Fruit fly (Drosophila melanogaster) whole organism, prepupa: ENCODE results near the gene Rph.

Experiments used
- Blimp-1 ChIP-seq: fragments of 200-800 bp; sonication (Bioruptor generic); optimal IDR thresholded peaks from 3 replicates; lab custom pipeline; 2017; ENCODE audit warnings: missing biosample characterization, missing genetic modification characterization, mild to moderate bottlenecking, moderate library complexity, missing genetic modification reagents
- CG10631 ChIP-seq: fragments of 200-800 bp; sonication (Bioruptor generic); optimal IDR thresholded peaks from 2 replicates; lab custom pipeline; 2016; ENCODE audit warnings: missing biosample characterization, missing genetic modification characterization
- CG10669 ChIP-seq: fragments of 200-800 bp; sonication (Bioruptor generic); optimal IDR thresholded peaks from 3 replicates; lab custom pipeline; 2018; ENCODE audit warnings: missing biosample characterization, mild to moderate bottlenecking, missing genetic modification characterization, moderate library complexity
- CG11294 ChIP-seq: fragments of 200-800 bp; sonication (Bioruptor generic); IDR thresholded peaks from 2 replicates; pipeline ENCODE4 v1.3.6; 2022; ENCODE audit warnings: missing biosample characterization, missing genetic modification characterization
- CG11762 ChIP-seq: fragments of 200-800 bp; sonication (Bioruptor generic); optimal IDR thresholded peaks from 3 replicates; lab custom pipeline; 2016; ENCODE audit warnings: missing biosample characterization, missing genetic modification characterization; ENCODE audit not compliant: insufficient read depth
- CG11902 ChIP-seq: fragments of 200-800 bp; sonication (Bioruptor generic); optimal IDR thresholded peaks from 3 replicates; lab custom pipeline; 2016; ENCODE audit warnings: missing biosample characterization, missing genetic modification characterization
- CG15336 ChIP-seq: fragments of 200-800 bp; sonication (Bioruptor generic); IDR thresholded peaks from 2 replicates; pipeline ENCODE4 v1.3.6; 2022; ENCODE audit warnings: missing biosample characterization, missing genetic modification characterization
- CG16779 ChIP-seq: fragments of 200-800 bp; sonication (Bioruptor generic); optimal IDR thresholded peaks from 3 replicates; lab custom pipeline; 2017; ENCODE audit warnings: missing biosample characterization, mild to moderate bottlenecking, missing genetic modification characterization
- CG3032 ChIP-seq: fragments of 200-800 bp; optimal IDR thresholded peaks from 2 replicates; lab custom pipeline; 2019; ENCODE audit warnings: missing biosample characterization, mild to moderate bottlenecking, missing genetic modification characterization, moderate library complexity
- CG31627 ChIP-seq: fragments of 200-800 bp; sonication (Bioruptor generic); optimal IDR thresholded peaks from 3 replicates; lab custom pipeline; 2016; ENCODE audit warnings: missing biosample characterization, missing genetic modification characterization
- CG32006 ChIP-seq: fragments of 200-800 bp; sonication (Bioruptor generic); optimal IDR thresholded peaks from 3 replicates; lab custom pipeline; 2017; ENCODE audit warnings: missing biosample characterization, mild to moderate bottlenecking, missing genetic modification characterization
- CG34406 ChIP-seq: fragments of 200-800 bp; sonication (Bioruptor generic); optimal IDR thresholded peaks from 3 replicates; lab custom pipeline; 2016; ENCODE audit warnings: missing biosample characterization, missing genetic modification characterization
- CG3919 ChIP-seq: fragments of 200-800 bp; sonication (Bioruptor generic); optimal IDR thresholded peaks from 3 replicates; lab custom pipeline; 2016; ENCODE audit warnings: missing biosample characterization, missing genetic modification characterization
- CG4318 ChIP-seq: fragments of 200-800 bp; sonication (Bioruptor generic); optimal IDR thresholded peaks from 3 replicates; lab custom pipeline; 2017; ENCODE audit warnings: missing biosample characterization, mild to moderate bottlenecking, missing genetic modification characterization
- CG6163 ChIP-seq: fragments of 200-800 bp; sonication (Bioruptor generic); IDR thresholded peaks from 3 replicates; pipeline ENCODE4 v1.3.6; 2022; ENCODE audit warnings: missing biosample characterization, missing genetic modification characterization
- CG6792 ChIP-seq: fragments of 200-800 bp; sonication (Bioruptor generic); optimal IDR thresholded peaks from 3 replicates; lab custom pipeline; 2016; ENCODE audit warnings: missing biosample characterization, missing genetic modification characterization
- CG6808 ChIP-seq: fragments of 200-800 bp; sonication (Bioruptor generic); optimal IDR thresholded peaks from 3 replicates; lab custom pipeline; 2017; ENCODE audit warnings: missing biosample characterization, missing genetic modification characterization, mild to moderate bottlenecking, moderate library complexity, missing genetic modification reagents
- CG7368 ChIP-seq: fragments of 200-800 bp; sonication (Bioruptor generic); optimal IDR thresholded peaks from 3 replicates; lab custom pipeline; 2016; ENCODE audit warnings: missing biosample characterization, missing genetic modification characterization
- CG8319 ChIP-seq: fragments of 200-800 bp; sonication (Bioruptor generic); optimal IDR thresholded peaks from 3 replicates; lab custom pipeline; 2016; ENCODE audit warnings: missing biosample characterization, missing genetic modification characterization
- CG8632 ChIP-seq: fragments of 200-800 bp; sonication (Bioruptor generic); optimal IDR thresholded peaks from 3 replicates; lab custom pipeline; 2016; ENCODE audit warnings: missing biosample characterization, missing genetic modification characterization
- CG9139 ChIP-seq: fragments of 200-800 bp; sonication (Bioruptor generic); optimal IDR thresholded peaks from 3 replicates; lab custom pipeline; 2017; ENCODE audit warnings: missing biosample characterization, mild to moderate bottlenecking, missing genetic modification characterization
- Eip75B ChIP-seq: fragments of 200-800 bp; sonication (Bioruptor generic); optimal IDR thresholded peaks from 3 replicates; lab custom pipeline; 2016; ENCODE audit warnings: missing biosample characterization, missing genetic modification characterization
- Eip78C ChIP-seq: fragments of 200-800 bp; sonication (Bioruptor generic); peaks from one replicate; lab custom pipeline; 2016; ENCODE audit warnings: missing biosample characterization, missing genetic modification characterization
- Eip93F ChIP-seq: fragments of 200-800 bp; sonication (Bioruptor generic); optimal IDR thresholded peaks from 2 replicates; lab custom pipeline; 2016; ENCODE audit warnings: missing biosample characterization, mild to moderate bottlenecking, missing genetic modification characterization
- Ets21C ChIP-seq: fragments of 200-800 bp; sonication (Bioruptor generic); optimal IDR thresholded peaks from 3 replicates; lab custom pipeline; 2016; ENCODE audit warnings: missing biosample characterization, missing genetic modification characterization
- Ets96B ChIP-seq: fragments of 200-800 bp; optimal IDR thresholded peaks from 2 replicates; lab custom pipeline; 2019; ENCODE audit warnings: missing biosample characterization, mild to moderate bottlenecking, missing genetic modification characterization, moderate library complexity
- Gug ChIP-seq: fragments of 200-800 bp; sonication (Bioruptor generic); IDR thresholded peaks from 2 replicates; pipeline ENCODE4 v1.3.6; 2022; ENCODE audit warnings: missing biosample characterization, missing genetic modification characterization
- Hr38 ChIP-seq: sonication (Bioruptor generic); optimal IDR thresholded peaks from 2 replicates; lab custom pipeline; 2016; ENCODE audit warnings: missing biosample characterization, missing genetic modification characterization
- Hr39 ChIP-seq: fragments of 200-800 bp; sonication (Bioruptor generic); optimal IDR thresholded peaks from 2 replicates; lab custom pipeline; 2016; ENCODE audit warnings: missing biosample characterization, missing genetic modification characterization
- Hr4 ChIP-seq: fragments of 200-800 bp; sonication (Bioruptor generic); optimal IDR thresholded peaks from 3 replicates; lab custom pipeline; 2016; ENCODE audit warnings: missing biosample characterization, missing genetic modification characterization
- Lpt ChIP-seq: fragments of 200-800 bp; sonication (Bioruptor generic); optimal IDR thresholded peaks from 3 replicates; lab custom pipeline; 2016; ENCODE audit warnings: missing biosample characterization, missing genetic modification characterization
- Smox ChIP-seq: fragments of 200-800 bp; sonication (Bioruptor generic); optimal IDR thresholded peaks from 3 replicates; lab custom pipeline; 2016; ENCODE audit warnings: missing biosample characterization, missing genetic modification characterization
- Sox14 ChIP-seq: fragments of 200-800 bp; sonication (Bioruptor generic); optimal IDR thresholded peaks from 3 replicates; lab custom pipeline; 2016; ENCODE audit warnings: missing biosample characterization, missing genetic modification characterization
- Sox15 ChIP-seq: fragments of 200-800 bp; sonication (Bioruptor generic); optimal IDR thresholded peaks from 3 replicates; lab custom pipeline; 2016; ENCODE audit warnings: missing biosample characterization, missing genetic modification characterization
- achi ChIP-seq: fragments of 200-800 bp; sonication (Bioruptor generic); optimal IDR thresholded peaks from 3 replicates; lab custom pipeline; 2016; ENCODE audit warnings: missing biosample characterization, missing genetic modification characterization
- cyc ChIP-seq: fragments of 200-800 bp; sonication (Bioruptor generic); optimal IDR thresholded peaks from 3 replicates; lab custom pipeline; 2016; ENCODE audit warnings: missing biosample characterization, missing genetic modification characterization
- dac ChIP-seq: fragments of 200-800 bp; sonication (Bioruptor generic); optimal IDR thresholded peaks from 2 replicates; lab custom pipeline; 2017; ENCODE audit warnings: missing biosample characterization, mild to moderate bottlenecking, missing genetic modification characterization
- dsx ChIP-seq: fragments of 200-800 bp; optimal IDR thresholded peaks from 3 replicates; lab custom pipeline; 2019; ENCODE audit warnings: missing biosample characterization, mild to moderate bottlenecking, missing genetic modification characterization, moderate library complexity; ENCODE audit not compliant: poor library complexity, severe bottlenecking
- eg ChIP-seq: fragments of 200-800 bp; sonication (Bioruptor generic); IDR thresholded peaks from 3 replicates; pipeline ENCODE4 v1.3.6; 2022; ENCODE audit warnings: missing biosample characterization, missing genetic modification characterization
- esn ChIP-seq: fragments of 200-800 bp; sonication (Bioruptor generic); optimal IDR thresholded peaks from 2 replicates; lab custom pipeline; 2016; ENCODE audit warnings: missing biosample characterization, mild to moderate bottlenecking, missing genetic modification characterization, moderate library complexity
- fd59A ChIP-seq: fragments of 200-800 bp; sonication (Bioruptor generic); optimal IDR thresholded peaks from 2 replicates; lab custom pipeline; 2017; ENCODE audit warnings: missing biosample characterization, mild to moderate bottlenecking, missing genetic modification characterization, missing genetic modification reagents
- fd85E ChIP-seq: fragments of 200-800 bp; sonication (Bioruptor generic); optimal IDR thresholded peaks from 3 replicates; lab custom pipeline; 2016; ENCODE audit warnings: missing biosample characterization, missing genetic modification characterization
- fkh ChIP-seq: fragments of 200-800 bp; sonication (Bioruptor generic); optimal IDR thresholded peaks from 3 replicates; lab custom pipeline; 2017; ENCODE audit warnings: missing biosample characterization, mild to moderate bottlenecking, missing genetic modification characterization, moderate library complexity
- lz ChIP-seq: fragments of 200-800 bp; sonication (Bioruptor generic); optimal IDR thresholded peaks from 3 replicates; lab custom pipeline; 2016; ENCODE audit warnings: missing biosample characterization, missing genetic modification characterization
- net ChIP-seq: fragments of 200-800 bp; sonication (Bioruptor generic); optimal IDR thresholded peaks from 3 replicates; lab custom pipeline; 2016; ENCODE audit warnings: missing biosample characterization, missing genetic modification characterization
- pdm3 ChIP-seq: fragments of 200-800 bp; sonication (Bioruptor generic); optimal IDR thresholded peaks from 3 replicates; lab custom pipeline; 2016; ENCODE audit warnings: missing biosample characterization, missing genetic modification characterization
- salr ChIP-seq, 2 experiments: fragments of 200-800 bp; sonication (Bioruptor generic); optimal IDR thresholded peaks; 3 replicates each; lab custom pipeline; 2016 to 2018; ENCODE audit warnings: missing biosample characterization in 2 of 2, missing genetic modification characterization in 2 of 2, mild to moderate bottlenecking in 1 of 2
- spab ChIP-seq: fragments of 200-800 bp; sonication (Bioruptor generic); optimal IDR thresholded peaks from 2 replicates; lab custom pipeline; 2017; ENCODE audit warnings: missing biosample characterization, mild to moderate bottlenecking, missing genetic modification characterization, missing genetic modification reagents
- ss ChIP-seq, 2 experiments: fragments of 200-800 bp; sonication (Bioruptor generic); optimal IDR thresholded peaks; 2 replicates in 1 of 2; 3 replicates in 1 of 2; lab custom pipeline; 2017 to 2018; ENCODE audit warnings: mild to moderate bottlenecking in 2 of 2, missing biosample characterization in 2 of 2, missing genetic modification characterization in 2 of 2, moderate library complexity in 1 of 2
- svp ChIP-seq: fragments of 200-800 bp; sonication (Bioruptor generic); peaks from one replicate; lab custom pipeline; 2016; ENCODE audit warnings: missing biosample characterization, missing genetic modification characterization
- topi ChIP-seq: fragments of 200-800 bp; sonication (Bioruptor generic); optimal IDR thresholded peaks from 3 replicates; lab custom pipeline; 2016; ENCODE audit warnings: missing biosample characterization, missing genetic modification characterization
- vri ChIP-seq: fragments of 200-800 bp; sonication (Bioruptor generic); optimal IDR thresholded peaks from 3 replicates; lab custom pipeline; 2016; ENCODE audit warnings: missing biosample characterization, mild to moderate bottlenecking, missing genetic modification characterization

Rph gene

DNA sequence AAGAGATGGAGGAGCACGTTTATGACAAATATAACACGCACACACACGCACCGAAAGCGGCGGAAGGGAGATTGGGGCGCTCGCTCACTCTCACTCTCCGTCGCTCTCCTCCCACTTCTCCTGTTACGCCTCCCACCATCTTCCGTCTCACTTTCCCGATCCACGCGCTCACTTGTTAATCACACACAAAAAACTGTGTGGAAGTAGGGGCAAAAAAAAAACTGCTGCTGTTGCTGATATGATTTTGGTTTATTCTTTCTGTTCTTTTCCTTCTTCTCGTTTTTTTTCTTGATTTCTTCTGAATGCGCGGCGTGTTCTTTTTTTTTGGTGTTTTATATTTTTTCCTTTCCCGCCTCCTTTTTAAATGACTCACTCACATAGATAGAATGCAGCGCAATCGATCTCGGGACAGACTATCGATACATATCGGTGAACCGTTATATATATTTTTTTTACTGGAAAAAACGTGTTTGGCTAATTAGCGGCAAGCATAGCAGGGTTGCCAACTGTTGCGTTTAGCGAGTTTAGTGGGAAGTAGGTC is 48.3 kb upstream of the Rph start:
- peak; percentile 62 for TF ChIP-seq CG8632 (GFP tag; lab: Kevin White, UChicago)
- TF ChIP-seq Blimp-1 (GFP tag; lab: Kevin White, UChicago): peak; percentile 95
- peak; percentile 76 for TF ChIP-seq CG10669 (GFP tag; lab: Kevin White, UChicago)
- peak; percentile 83 for TF ChIP-seq CG16779 (tag; lab: Kevin White, UChicago)
- TF ChIP-seq Eip78C: peak; percentile 79
- TF ChIP-seq Ets96B (tag; lab: Kevin White, UChicago): peak; percentile 68
- peak; percentile 76 for TF ChIP-seq svp (GFP tag; lab: Kevin White, UChicago)
- TF ChIP-seq CG6163 (GFP tag; lab: Robert Waterston, UW): peak; percentile 92
- TF ChIP-seq Sox15 (GFP tag; lab: Kevin White, UChicago): no peak
- TF ChIP-seq fd85E (GFP tag; lab: Kevin White, UChicago): no peak
- TF ChIP-seq CG6792: peak; percentile 48
- TF ChIP-seq spab (GFP tag; lab: Kevin White, UChicago): peak; percentile 83
- no peak for TF ChIP-seq cyc (GFP tag; lab: Kevin White, UChicago)
- peak; percentile 66 for TF ChIP-seq CG3032 (tag; lab: Kevin White, UChicago)
- TF ChIP-seq CG11902: no peak
- TF ChIP-seq esn (GFP tag; lab: Kevin White, UChicago): peak; percentile 42
- peak; percentile 46 for TF ChIP-seq topi (GFP tag; lab: Kevin White, UChicago)
- peak; percentile 59 for TF ChIP-seq Gug
- TF ChIP-seq CG10631: peak; percentile 11
- TF ChIP-seq CG31627 (GFP tag; lab: Kevin White, UChicago): no peak
- peak; percentile 40 for TF ChIP-seq CG3919 (GFP tag; lab: Kevin White, UChicago)
- peak; percentile 39 for TF ChIP-seq fd59A
- peak; percentile 17 for TF ChIP-seq Hr4 (GFP tag; lab: Kevin White, UChicago)
- TF ChIP-seq CG11294 (GFP tag; lab: Robert Waterston, UW): peak; percentile 37; the same call in 1 of the 2 replicates
- peak; percentile 11 for TF ChIP-seq dac (GFP tag; lab: Kevin White, UChicago)
- TF ChIP-seq vri (GFP tag; lab: Kevin White, UChicago): peak; percentile 78
- peak; percentile 45 for TF ChIP-seq CG32006 (GFP tag; lab: Kevin White, UChicago)
- peak; percentile 38 for TF ChIP-seq achi (GFP tag; lab: Kevin White, UChicago)
- peak; percentile 27 for TF ChIP-seq lz
- peak; percentile 75 for TF ChIP-seq dsx (GFP tag; lab: Kevin White, UChicago)
- peak; percentile 50 for TF ChIP-seq CG15336
- TF ChIP-seq CG6808 (GFP tag; lab: Kevin White, UChicago): peak; percentile 90
- TF ChIP-seq CG9139: peak; percentile 93
- no peak for TF ChIP-seq Eip93F (GFP tag; lab: Kevin White, UChicago)
- TF ChIP-seq CG34406 (GFP tag; lab: Kevin White, UChicago): peak; percentile 70
- peak; percentile 52 for TF ChIP-seq CG7368
- peak; percentile 47 for TF ChIP-seq Smox (GFP tag; lab: Kevin White, UChicago)
- TF ChIP-seq salr (GFP tag; optimal IDR thresholded peaks at IDR 0.05; lab: Kevin White, UChicago): peak; percentile 11 to 19
- peak; percentile 85 for TF ChIP-seq eg (GFP tag; lab: Robert Waterston, UW)
- TF ChIP-seq Lpt (GFP tag; lab: Kevin White, UChicago): peak; percentile 25
- peak; percentile 62 for TF ChIP-seq CG11762
- no peak for TF ChIP-seq Ets21C
- TF ChIP-seq pdm3 (GFP tag; lab: Kevin White, UChicago): peak; percentile 54
- TF ChIP-seq CG8319: peak; percentile 39
- peak; percentile 94 for TF ChIP-seq ss (GFP tag; optimal IDR thresholded peaks at IDR 0.05; lab: Kevin White, UChicago)
- TF ChIP-seq fkh: peak; percentile 39
- no peak for TF ChIP-seq CG4318
- TF ChIP-seq Hr38 (GFP tag; lab: Kevin White, UChicago): no peak
- TF ChIP-seq Hr39 (GFP tag; lab: Kevin White, UChicago): no peak
- peak; percentile 26 for TF ChIP-seq Sox14 (GFP tag; lab: Kevin White, UChicago)
- TF ChIP-seq net (GFP tag; lab: Kevin White, UChicago): peak; percentile 70
- peak; percentile 39 for TF ChIP-seq Eip75B (GFP tag; lab: Kevin White, UChicago)
